Worm (Caenorhabditis elegans) whole organism, mixed stage, embryonic: ENCODE measurements around the gene lsm-8.
"Not testable (repeated sequence)": the region's sequence is repeated elsewhere in the genome, so short reads cannot be mapped to it uniquely, and the experiment has no call there.

Source experiments
- bed-3 ChIP-seq: fragments of 200-800 bp; sonication (Bioruptor generic); optimal IDR thresholded peaks from 3 replicates; lab custom pipeline; 2018; ENCODE audit warnings: mild to moderate bottlenecking, missing genetic modification characterization, moderate library complexity, missing compliant biosample characterization
- ceh-83 ChIP-seq: fragments of 200-800 bp; sonication (Bioruptor generic); optimal IDR thresholded peaks from 2 replicates; lab custom pipeline; 2018; ENCODE audit warnings: mild to moderate bottlenecking, missing genetic modification characterization, missing compliant biosample characterization
- ces-1 ChIP-seq: fragments of 150-350 bp; optimal IDR thresholded peaks from 2 replicates; lab custom pipeline; 2014; ENCODE audit warnings: missing biosample characterization, missing genetic modification reagents, missing genetic modification characterization
- cnd-1 ChIP-seq: fragments of 200-800 bp; sonication (Bioruptor generic); optimal IDR thresholded peaks from 2 replicates; lab custom pipeline; 2018; ENCODE audit warnings: mild to moderate bottlenecking, missing genetic modification characterization, missing compliant biosample characterization
- flh-1 ChIP-seq: fragments of 200-800 bp; sonication (Bioruptor generic); optimal IDR thresholded peaks from 2 replicates; lab custom pipeline; 2018; ENCODE audit warnings: mild to moderate bottlenecking, missing genetic modification characterization, moderate library complexity, missing compliant biosample characterization
- lin-13 ChIP-seq: fragments of 150-350 bp; optimal IDR thresholded peaks from 2 replicates; lab custom pipeline; 2014; ENCODE audit warnings: missing biosample characterization, missing genetic modification characterization
- lin-32 ChIP-seq: fragments of 200-800 bp; sonication (Bioruptor generic); optimal IDR thresholded peaks from 2 replicates; lab custom pipeline; 2018; ENCODE audit warnings: mild to moderate bottlenecking, missing genetic modification characterization, missing compliant biosample characterization
- lsy-2 ChIP-seq: fragments of 150-350 bp; optimal IDR thresholded peaks from 2 replicates; lab custom pipeline; 2014; ENCODE audit warnings: missing biosample characterization, missing genetic modification characterization
- nhr-76 ChIP-seq: sonication (generic microtip); optimal IDR thresholded peaks from 2 replicates; lab custom pipeline; 2017; ENCODE audit warnings: missing biosample characterization, missing genetic modification characterization
- pha-4 ChIP-seq: fragments of 150-350 bp; optimal IDR thresholded peaks from 2 replicates; lab custom pipeline; 2018; ENCODE audit warnings: missing biosample characterization, missing genetic modification reagents, missing genetic modification characterization
- unc-39 ChIP-seq: fragments of 150-350 bp; optimal IDR thresholded peaks from 2 replicates; lab custom pipeline; 2014; ENCODE audit warnings: missing biosample characterization, missing genetic modification characterization

DNA sequence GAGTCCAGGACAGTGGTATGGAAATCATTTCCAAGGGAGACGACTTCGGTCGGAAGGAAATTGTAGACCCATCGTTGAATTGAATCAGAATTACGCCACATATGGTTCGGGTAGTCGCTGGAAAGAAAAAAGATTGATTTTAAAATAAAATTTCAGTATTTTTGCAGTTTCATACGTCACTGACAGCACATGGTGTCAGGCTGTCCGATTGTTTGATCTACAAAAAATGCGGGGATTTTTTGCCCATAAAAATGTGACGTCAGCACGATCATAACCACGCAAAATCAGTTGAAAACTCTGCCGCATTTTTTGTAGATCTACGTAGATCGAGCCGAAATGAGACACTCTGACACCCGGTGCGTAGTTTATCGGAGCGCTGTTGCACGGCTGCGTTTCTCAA, 9.0 kb upstream of the lsm-8 start, which contains the start of gene Y73B6BL.12:
- not testable (repeated sequence) for TF ChIP-seq cnd-1 (tag; lab: Kevin White, UChicago); ces-1 (GFP tag; lab: Kevin White, UChicago); unc-39 (tag; lab: Kevin White, UChicago); lsy-2 (tag; lab: Kevin White, UChicago); lin-32 (GFP tag; lab: Kevin White, UChicago); lin-13 (tag; lab: Kevin White, UChicago); ceh-83 (GFP tag; lab: Kevin White, UChicago); pha-4 (tag; lab: Kevin White, UChicago); flh-1; bed-3 (GFP tag; lab: Kevin White, UChicago); nhr-76 (tag; lab: Kevin White, UChicago)
